Fruit fly (Drosophila melanogaster) whole organism, embryonic: ENCODE data around the gene Rab9Db.

Source experiments
- Adf1 ChIP-seq: fragments of 200-800 bp; sonication (Bioruptor generic); IDR thresholded peaks from 2 replicates; pipeline ENCODE4 v1.3.6; 2022; ENCODE audit warnings: missing biosample characterization, missing genetic modification characterization
- Bgb ChIP-seq: fragments of 200-800 bp; sonication (Bioruptor generic); IDR thresholded peaks from 2 replicates; pipeline ENCODE4 v1.3.6; 2022; ENCODE audit warnings: missing biosample characterization, missing genetic modification characterization; ENCODE audit not compliant: partially characterized antibody
- CG10543 ChIP-seq: fragments of 200-800 bp; sonication (Bioruptor generic); optimal IDR thresholded peaks from 3 replicates; lab custom pipeline; 2017; ENCODE audit warnings: missing biosample characterization, mild to moderate bottlenecking, missing genetic modification characterization, moderate library complexity
- CG11085 ChIP-seq: fragments of 200-800 bp; sonication (Bioruptor generic); IDR thresholded peaks from 2 replicates; pipeline ENCODE4 v1.3.6; 2022; ENCODE audit warnings: missing biosample characterization, missing genetic modification characterization
- CG11504 ChIP-seq: fragments of 200-800 bp; sonication (Bioruptor generic); optimal IDR thresholded peaks from 3 replicates; lab custom pipeline; 2019; ENCODE audit warnings: missing biosample characterization, mild to moderate bottlenecking, missing genetic modification characterization, moderate library complexity
- CG12299 ChIP-seq: fragments of 200-800 bp; sonication (Bioruptor generic); optimal IDR thresholded peaks from 2 replicates; lab custom pipeline; 2018; ENCODE audit warnings: missing biosample characterization, mild to moderate bottlenecking, missing genetic modification characterization
- CG13894 ChIP-seq: fragments of 200-800 bp; sonication (Bioruptor generic); optimal IDR thresholded peaks from 3 replicates; lab custom pipeline; 2018; ENCODE audit warnings: missing biosample characterization, mild to moderate bottlenecking, missing genetic modification characterization, moderate library complexity
- CG15479 ChIP-seq: fragments of 200-800 bp; sonication (Bioruptor generic); optimal IDR thresholded peaks from 3 replicates; lab custom pipeline; 2019; ENCODE audit warnings: missing biosample characterization, mild to moderate bottlenecking, missing genetic modification characterization, moderate library complexity
- CG1603 ChIP-seq: fragments of 200-800 bp; sonication (Bioruptor generic); optimal IDR thresholded peaks from 2 replicates; lab custom pipeline; 2019; ENCODE audit warnings: missing biosample characterization, mild to moderate bottlenecking, missing genetic modification characterization, moderate library complexity
- CG16863 ChIP-seq: fragments of 200-800 bp; sonication (Bioruptor generic); optimal IDR thresholded peaks from 3 replicates; lab custom pipeline; 2016; ENCODE audit warnings: missing biosample characterization, missing genetic modification characterization
- CG18764 ChIP-seq: fragments of 200-800 bp; sonication (Bioruptor generic); optimal IDR thresholded peaks from 3 replicates; lab custom pipeline; 2016; ENCODE audit warnings: missing biosample characterization, missing genetic modification characterization
- CG2202 ChIP-seq: fragments of 200-800 bp; sonication (Bioruptor generic); optimal IDR thresholded peaks from 2 replicates; lab custom pipeline; 2018; ENCODE audit warnings: missing biosample characterization, mild to moderate bottlenecking, missing genetic modification characterization
- CG32532 ChIP-seq: fragments of 200-800 bp; sonication (Bioruptor generic); IDR thresholded peaks from 2 replicates; pipeline ENCODE4 v1.3.6; 2022; ENCODE audit warnings: missing biosample characterization, missing genetic modification characterization
- CG34376 ChIP-seq: fragments of 200-800 bp; sonication (Bioruptor generic); optimal IDR thresholded peaks from 2 replicates; lab custom pipeline; 2018; ENCODE audit warnings: missing biosample characterization, mild to moderate bottlenecking, missing genetic modification characterization
- CG6254 ChIP-seq: fragments of 200-800 bp; sonication (Bioruptor generic); optimal IDR thresholded peaks from 3 replicates; lab custom pipeline; 2017; ENCODE audit warnings: mild to moderate bottlenecking, missing biosample characterization, missing genetic modification reagents, missing genetic modification characterization
- CG9437 ChIP-seq: fragments of 200-800 bp; sonication (Bioruptor generic); optimal IDR thresholded peaks from 2 replicates; lab custom pipeline; 2018; ENCODE audit warnings: missing biosample characterization, mild to moderate bottlenecking, missing genetic modification characterization
- Camta ChIP-seq: fragments of 200-800 bp; sonication (Bioruptor generic); optimal IDR thresholded peaks from 2 replicates; lab custom pipeline; 2016; ENCODE audit warnings: missing biosample characterization, missing genetic modification characterization
- Drgx ChIP-seq: fragments of 200-800 bp; sonication (Bioruptor generic); IDR thresholded peaks from 2 replicates; pipeline ENCODE4 v1.3.6; 2022; ENCODE audit warnings: missing biosample characterization, missing genetic modification characterization
- E2f2 ChIP-seq: fragments of 200-800 bp; sonication (Bioruptor generic); IDR thresholded peaks from 2 replicates; pipeline ENCODE4 v1.3.6; 2022; ENCODE audit warnings: missing biosample characterization, missing genetic modification characterization
- Elba2 ChIP-seq: fragments of 200-800 bp; sonication (Bioruptor generic); optimal IDR thresholded peaks from 3 replicates; lab custom pipeline; 2016; ENCODE audit warnings: missing biosample characterization, missing genetic modification characterization
- Fer3 ChIP-seq: fragments of 200-800 bp; sonication (Bioruptor generic); optimal IDR thresholded peaks from 2 replicates; lab custom pipeline; 2018; ENCODE audit warnings: missing biosample characterization, mild to moderate bottlenecking, missing genetic modification characterization, moderate library complexity
- H15 ChIP-seq: fragments of 200-800 bp; sonication (Bioruptor generic); IDR thresholded peaks from 3 replicates; pipeline ENCODE4 v1.3.6; 2022; ENCODE audit warnings: missing biosample characterization, missing genetic modification characterization
- HLH3B ChIP-seq: fragments of 200-800 bp; sonication (Bioruptor generic); IDR thresholded peaks from 2 replicates; pipeline ENCODE4 v1.3.6; 2022; ENCODE audit warnings: missing biosample characterization, missing genetic modification characterization
- Hr51 ChIP-seq, 2 experiments: fragments of 200-800 bp; sonication (Bioruptor generic); optimal IDR thresholded peaks; 2 replicates in 1 of 2; 3 replicates in 1 of 2; lab custom pipeline; 2016 to 2018; ENCODE audit warnings: missing biosample characterization in 2 of 2, missing genetic modification characterization in 2 of 2, mild to moderate bottlenecking in 1 of 2, moderate library complexity in 1 of 2
- Jarid2 ChIP-seq: fragments of 200-800 bp; sonication (Bioruptor generic); optimal IDR thresholded peaks from 3 replicates; lab custom pipeline; 2017; ENCODE audit warnings: mild to moderate bottlenecking, missing biosample characterization, missing genetic modification reagents, missing genetic modification characterization
- Meics ChIP-seq: fragments of 200-800 bp; sonication (Bioruptor generic); optimal IDR thresholded peaks from 2 replicates; lab custom pipeline; 2017; ENCODE audit warnings: missing biosample characterization, mild to moderate bottlenecking, missing genetic modification characterization
- Pdp1 ChIP-seq, 2 experiments: fragments of 200-800 bp; sonication (Bioruptor generic); optimal IDR thresholded peaks; 3 replicates each; lab custom pipeline; 2016; ENCODE audit warnings: missing biosample characterization in 2 of 2, missing genetic modification characterization in 2 of 2, mild to moderate bottlenecking in 1 of 2, moderate library complexity in 1 of 2
- Rfx ChIP-seq: fragments of 200-800 bp; sonication (Bioruptor generic); IDR thresholded peaks from 2 replicates; pipeline ENCODE4 v1.3.6; 2022; ENCODE audit warnings: missing biosample characterization, missing genetic modification characterization
- Six4 ChIP-seq: fragments of 200-800 bp; sonication (Bioruptor generic); optimal IDR thresholded peaks from 2 replicates; lab custom pipeline; 2016; ENCODE audit warnings: missing biosample characterization, missing genetic modification characterization
- Xrp1 ChIP-seq: fragments of 200-800 bp; sonication (Bioruptor generic); IDR thresholded peaks from 2 replicates; pipeline ENCODE4 v1.3.6; 2022; ENCODE audit warnings: missing biosample characterization, missing genetic modification characterization
- al ChIP-seq: fragments of 200-800 bp; sonication (Bioruptor generic); IDR thresholded peaks from 2 replicates; pipeline ENCODE4 v1.3.6; 2022; ENCODE audit warnings: missing biosample characterization, missing genetic modification characterization
- bcd ChIP-seq: fragments of 200-800 bp; sonication (Bioruptor generic); optimal IDR thresholded peaks from 2 replicates; lab custom pipeline; 2017; ENCODE audit warnings: missing biosample characterization, mild to moderate bottlenecking, missing genetic modification characterization
- cato ChIP-seq: fragments of 200-800 bp; sonication (Bioruptor generic); optimal IDR thresholded peaks from 2 replicates; lab custom pipeline; 2016; ENCODE audit warnings: missing biosample characterization, missing genetic modification characterization, borderline replicate concordance
- chinmo ChIP-seq: fragments of 200-800 bp; sonication (Bioruptor generic); IDR thresholded peaks from 4 replicates; pipeline ENCODE4 v1.3.6; 2022; ENCODE audit warnings: missing biosample characterization, missing genetic modification characterization; ENCODE audit not compliant: partially characterized antibody
- ci ChIP-seq: fragments of 200-800 bp; sonication (Bioruptor generic); IDR thresholded peaks from 3 replicates; pipeline ENCODE4 v1.3.6; 2022; ENCODE audit warnings: missing biosample characterization, missing genetic modification characterization
- crc ChIP-seq: fragments of 200-800 bp; sonication (Bioruptor generic); optimal IDR thresholded peaks from 2 replicates; lab custom pipeline; 2016; ENCODE audit warnings: missing biosample characterization, missing genetic modification characterization
- dan ChIP-seq: fragments of 200-800 bp; sonication (Bioruptor generic); IDR thresholded peaks from 2 replicates; pipeline ENCODE4 v1.3.6; 2022; ENCODE audit warnings: missing biosample characterization, missing genetic modification characterization
- esg ChIP-seq: fragments of 200-800 bp; sonication (Bioruptor generic); conservative IDR thresholded peaks from 2 replicates; pipeline ENCODE4 v1.3.6; 2022; ENCODE audit warnings: missing biosample characterization, missing genetic modification characterization
- ewg ChIP-seq: fragments of 200-800 bp; sonication (Bioruptor generic); optimal IDR thresholded peaks from 3 replicates; lab custom pipeline; 2017; ENCODE audit warnings: mild to moderate bottlenecking, missing biosample characterization, missing genetic modification reagents, missing genetic modification characterization
- ftz-f1 ChIP-seq: fragments of 200-800 bp; sonication (Bioruptor generic); optimal IDR thresholded peaks from 2 replicates; lab custom pipeline; 2016; ENCODE audit warnings: missing biosample characterization, missing genetic modification characterization
- gro ChIP-seq: fragments of 200-800 bp; sonication (Bioruptor generic); optimal IDR thresholded peaks from 2 replicates; lab custom pipeline; 2016; ENCODE audit warnings: missing biosample characterization, missing genetic modification characterization
- lmd ChIP-seq: fragments of 200-800 bp; sonication (Bioruptor generic); IDR thresholded peaks from 2 replicates; pipeline ENCODE4 v1.3.6; 2022; ENCODE audit warnings: missing biosample characterization, missing genetic modification characterization
- p53 ChIP-seq: fragments of 200-800 bp; sonication (Bioruptor generic); optimal IDR thresholded peaks from 2 replicates; lab custom pipeline; 2016; ENCODE audit warnings: missing biosample characterization, missing genetic modification characterization
- prd ChIP-seq, 3 experiments: fragments of >200 bp in 2 of 3; fragments of 200-800 bp in 1 of 3; sonication (Bioruptor generic) in 1 of 3; optimal IDR thresholded peaks in 2 of 3; IDR thresholded peaks in 1 of 3; 2 replicates in 2 of 3; 3 replicates in 1 of 3; pipeline versions ENCODE4 v1.3.6 to Lab custom; 2017 to 2022; ENCODE audit warnings: missing biosample characterization in 1 of 3, missing genetic modification characterization in 1 of 3
- rib ChIP-seq: fragments of 200-800 bp; sonication (Bioruptor generic); IDR thresholded peaks from 2 replicates; pipeline ENCODE4 v1.3.6; 2022; ENCODE audit warnings: missing biosample characterization, missing genetic modification characterization
- row ChIP-seq: fragments of 200-800 bp; sonication (Bioruptor generic); IDR thresholded peaks from 3 replicates; pipeline ENCODE4 v1.3.6; 2022; ENCODE audit warnings: missing biosample characterization, missing genetic modification characterization
- sim ChIP-seq: fragments of 200-800 bp; sonication (Bioruptor generic); IDR thresholded peaks from 2 replicates; pipeline ENCODE4 v1.3.6; 2022; ENCODE audit warnings: missing biosample characterization, missing genetic modification characterization
- sna ChIP-seq: fragments of 200-800 bp; sonication (Bioruptor generic); IDR thresholded peaks from 2 replicates; pipeline ENCODE4 v1.3.6; 2022; ENCODE audit warnings: missing biosample characterization, missing genetic modification characterization; ENCODE audit not compliant: partially characterized antibody
- ssp ChIP-seq: fragments of 200-800 bp; sonication (Bioruptor generic); IDR thresholded peaks from 2 replicates; pipeline ENCODE4 v1.3.6; 2022; ENCODE audit warnings: missing biosample characterization, missing genetic modification characterization

Rab9Db gene

DNA sequence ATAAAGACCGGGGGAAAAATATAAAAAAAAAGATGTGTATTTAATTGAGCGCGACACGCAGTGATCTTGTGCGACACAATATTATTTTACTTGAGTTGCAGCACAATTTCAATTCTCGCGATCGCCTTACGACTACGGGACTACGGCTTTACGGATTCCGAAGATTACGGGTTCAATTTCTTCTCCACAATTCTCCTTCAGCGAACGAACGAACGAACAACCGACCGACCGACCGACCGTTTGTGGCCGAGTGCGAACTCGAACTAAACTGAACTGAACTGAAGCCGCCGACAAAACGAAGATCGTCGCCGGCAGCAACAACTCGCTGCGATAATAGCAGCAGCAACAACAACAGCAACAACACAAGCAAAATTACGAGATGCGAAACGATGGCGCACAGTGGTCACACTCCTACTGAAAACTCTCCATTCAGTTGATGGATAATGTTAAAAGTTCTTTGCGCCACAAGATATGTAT is 37.8 kb downstream of the Rab9Db start, which contains the start of gene spri (continued):
- no peak for TF ChIP-seq CG6254
- no peak; the same call in 1 of the 2 replicates for TF ChIP-seq lmd (GFP tag; lab: Robert Waterston, UW)
- TF ChIP-seq ftz-f1 (GFP tag; lab: Kevin White, UChicago), result peak; percentile 2
- TF ChIP-seq E2f2 (GFP tag; lab: Robert Waterston, UW), result no peak
- peak; percentile 16 for TF ChIP-seq CG9437 (GFP tag; lab: Kevin White, UChicago)
- peak; percentile 62 for TF ChIP-seq Adf1 (GFP tag; lab: Robert Waterston, UW)
- no peak for TF ChIP-seq Camta (GFP tag; lab: Kevin White, UChicago)
- TF ChIP-seq sim (GFP tag; lab: Robert Waterston, UW), result no peak
- no peak for TF ChIP-seq crc (GFP tag; lab: Kevin White, UChicago)
- TF ChIP-seq prd (optimal IDR thresholded peaks at IDR 0.05; lab: Kevin White, UChicago), result no peak
- TF ChIP-seq prd (GFP tag; IDR thresholded peaks at IDR 0.05; lab: Robert Waterston, UW), result 0 out of 3 replicates have a peak, but pooled peaks have one; percentile 5
- TF ChIP-seq CG13894 (tag; lab: Kevin White, UChicago), result peak; percentile 1
- no peak for TF ChIP-seq cato (GFP tag; lab: Kevin White, UChicago)
- no peak for TF ChIP-seq H15 (GFP tag; lab: Robert Waterston, UW)
- TF ChIP-seq Hr51 (GFP tag; optimal IDR thresholded peaks at IDR 0.05; lab: Kevin White, UChicago), result peak in 1 of 2 experiments; percentile 33
- TF ChIP-seq CG18764 (GFP tag; lab: Kevin White, UChicago), result no peak
- TF ChIP-seq Elba2 (GFP tag; lab: Kevin White, UChicago), result no peak
- no peak for TF ChIP-seq al
- no peak for TF ChIP-seq dan (GFP tag; lab: Robert Waterston, UW)
- TF ChIP-seq Fer3, result no peak
- TF ChIP-seq CG2202 (tag; lab: Kevin White, UChicago), result no peak
- no peak for TF ChIP-seq gro (GFP tag; lab: Kevin White, UChicago)
- peak; percentile 34 for TF ChIP-seq CG10543 (GFP tag; lab: Kevin White, UChicago)
- 0 out of 2 replicates have a peak, but pooled peaks have one; percentile 18 for TF ChIP-seq sna (GFP tag; lab: Robert Waterston, UW)
- peak; percentile 12 for TF ChIP-seq CG11504 (tag; lab: Kevin White, UChicago)
- 0 out of 2 replicates have a peak, but pooled peaks have one; percentile 29 for TF ChIP-seq rib (GFP tag; lab: Robert Waterston, UW)
- peak; percentile 54; the same call in 2 of the 3 replicates for TF ChIP-seq ci (GFP tag; lab: Robert Waterston, UW)
- peak; percentile 51 for TF ChIP-seq CG32532 (GFP tag; lab: Robert Waterston, UW)
- peak; percentile 6 for TF ChIP-seq Meics (GFP tag; lab: Kevin White, UChicago)
- peak; percentile 48; the same call in 1 of the 2 replicates for TF ChIP-seq Bgb (GFP tag; lab: Robert Waterston, UW)
- peak; percentile 4 for TF ChIP-seq Six4
- TF ChIP-seq p53 (GFP tag; lab: Kevin White, UChicago), result no peak
- TF ChIP-seq CG16863 (GFP tag; lab: Kevin White, UChicago), result no peak
- TF ChIP-seq Xrp1 (GFP tag; lab: Robert Waterston, UW), result no peak
- no peak for TF ChIP-seq esg (GFP tag; lab: Robert Waterston, UW)
- TF ChIP-seq Pdp1 (GFP tag; optimal IDR thresholded peaks at IDR 0.05; lab: Kevin White, UChicago), result peak in 1 of 2 experiments; percentile 67
- TF ChIP-seq Drgx (GFP tag; lab: Robert Waterston, UW), result peak; percentile 52; the same call in 1 of the 2 replicates
- no peak for TF ChIP-seq CG11085 (GFP tag; lab: Robert Waterston, UW)
- no peak for TF ChIP-seq ssp (GFP tag; lab: Robert Waterston, UW)
- TF ChIP-seq CG15479, result peak; percentile 56
- TF ChIP-seq Jarid2 (GFP tag; lab: Kevin White, UChicago), result peak; percentile 83
- 0 out of 2 replicates have a peak, but pooled peaks have one; percentile 37 for TF ChIP-seq HLH3B
- peak; percentile 36 for TF ChIP-seq CG1603 (tag; lab: Kevin White, UChicago)
- peak; percentile 52 for TF ChIP-seq CG34376 (GFP tag; lab: Kevin White, UChicago)
- no peak for TF ChIP-seq bcd (GFP tag; lab: Kevin White, UChicago)
- peak; percentile 85; the same call in 2 of the 4 replicates for TF ChIP-seq chinmo
- TF ChIP-seq ewg (GFP tag; lab: Kevin White, UChicago), result no peak
- TF ChIP-seq Rfx (GFP tag; lab: Robert Waterston, UW), result peak; percentile 43
- TF ChIP-seq row (GFP tag; lab: Robert Waterston, UW), result peak; percentile 57
- TF ChIP-seq CG12299 (tag; lab: Kevin White, UChicago), result no peak
